Fruit fly (Drosophila melanogaster): ENCODE data around the gene e.

dm6 chr3R:21267972-21268512 is 31.1 kb upstream of the e start:
- TF ChIP-seq CG8478 (optimal IDR thresholded peaks at IDR 0.05) (no peak), psq (optimal IDR thresholded peaks at IDR 0.05) (no peak), pan (optimal IDR thresholded peaks at IDR 0.05) (no peak), usp (GFP tag; optimal IDR thresholded peaks at IDR 0.05) (no peak)
